Worm (Caenorhabditis elegans) whole organism, L1 larva: Measurements from ENCODE around the gene T20B3.1.

ENCODE experiments used
- C04F5.9 ChIP-seq: sonication (generic microtip); optimal IDR thresholded peaks from 2 replicates; lab custom pipeline; 2016; ENCODE audit warnings: missing genetic modification characterization, missing compliant biosample characterization
- C16A3.4 ChIP-seq: fragments of 150-350 bp; optimal IDR thresholded peaks from 2 replicates; lab custom pipeline; 2014; ENCODE audit warnings: missing biosample characterization, missing genetic modification characterization
- F16B12.6 ChIP-seq: fragments of 150-350 bp; optimal IDR thresholded peaks from 2 replicates; lab custom pipeline; 2014; ENCODE audit warnings: missing biosample characterization, missing genetic modification characterization
- Y116A8C.19 ChIP-seq: sonication (generic microtip); optimal IDR thresholded peaks from 2 replicates; lab custom pipeline; 2016; ENCODE audit warnings: missing compliant biosample characterization, missing genetic modification characterization, borderline replicate concordance
- alr-1 ChIP-seq: fragments of 200-800 bp; sonication (Bioruptor generic); optimal IDR thresholded peaks from 2 replicates; lab custom pipeline; 2018; ENCODE audit warnings: borderline replicate concordance, mild to moderate bottlenecking, missing genetic modification characterization, missing compliant biosample characterization
- aly-2 ChIP-seq: fragments of 150-350 bp; optimal IDR thresholded peaks from 2 replicates; lab custom pipeline; 2014; ENCODE audit warnings: missing biosample characterization, missing genetic modification characterization
- ceh-82 ChIP-seq, 3 experiments: fragments of 150-350 bp in 1 of 3; sonication (generic microtip) in 2 of 3; optimal IDR thresholded peaks; 2 replicates each; lab custom pipeline; 2014 to 2017; ENCODE audit warnings: missing biosample characterization in 3 of 3, missing genetic modification characterization in 3 of 3
- dsc-1 ChIP-seq: sonication (generic microtip); optimal IDR thresholded peaks from 2 replicates; lab custom pipeline; 2016; ENCODE audit warnings: mild to moderate bottlenecking, missing genetic modification characterization, missing compliant biosample characterization
- efl-1 ChIP-seq, 4 experiments: fragments of 150-350 bp; optimal IDR thresholded peaks in 3 of 4; peaks in 1 of 4; 1 replicate in 1 of 4; 2 replicates in 3 of 4; lab custom pipeline; 2014; ENCODE audit warnings: missing biosample characterization in 2 of 4, missing genetic modification characterization in 2 of 4, missing genetic modification reagents in 2 of 4
- fkh-10 ChIP-seq: sonication (generic microtip); optimal IDR thresholded peaks from 2 replicates; lab custom pipeline; 2017; ENCODE audit warnings: missing biosample characterization, missing genetic modification reagents, missing genetic modification characterization
- fkh-4 ChIP-seq: sonication (generic microtip); optimal IDR thresholded peaks from 2 replicates; lab custom pipeline; 2016; ENCODE audit warnings: missing compliant biosample characterization, missing genetic modification characterization, borderline replicate concordance
- fkh-8 ChIP-seq: sonication (generic microtip); optimal IDR thresholded peaks from 2 replicates; lab custom pipeline; 2016; ENCODE audit warnings: mild to moderate bottlenecking, missing genetic modification characterization, missing compliant biosample characterization
- grh-1 ChIP-seq: fragments of 200-800 bp; sonication (Bioruptor generic); IDR thresholded peaks from 2 replicates; pipeline ENCODE4 v1.3.6; 2022; ENCODE audit warnings: missing genetic modification reagents, missing genetic modification characterization, missing compliant biosample characterization
- hlh-17 ChIP-seq: fragments of 200-800 bp; sonication (Bioruptor generic); optimal IDR thresholded peaks from 2 replicates; lab custom pipeline; 2018; ENCODE audit warnings: missing genetic modification characterization, mild to moderate bottlenecking, missing compliant biosample characterization, moderate library complexity, borderline replicate concordance
- irx-1 ChIP-seq: sonication (generic microtip); optimal IDR thresholded peaks from 2 replicates; lab custom pipeline; 2016; ENCODE audit warnings: missing genetic modification characterization, missing compliant biosample characterization
- isw-1 ChIP-seq: fragments of 200-800 bp; sonication (Bioruptor generic); IDR thresholded peaks from 2 replicates; pipeline ENCODE4 v1.3.6; 2022; ENCODE audit warnings: missing genetic modification characterization, missing compliant biosample characterization
- lin-13 ChIP-seq: fragments of 150-350 bp; optimal IDR thresholded peaks from 2 replicates; lab custom pipeline; 2014; ENCODE audit warnings: missing biosample characterization, missing genetic modification reagents, missing genetic modification characterization
- lin-35 ChIP-seq, 2 experiments: fragments of 150-350 bp; optimal IDR thresholded peaks; 2 replicates each; lab custom pipeline; 2014; ENCODE audit warnings: missing biosample characterization in 2 of 2, missing genetic modification characterization in 2 of 2, missing genetic modification reagents in 2 of 2
- lir-3 ChIP-seq: sonication (generic microtip); optimal IDR thresholded peaks from 2 replicates; lab custom pipeline; 2016; ENCODE audit warnings: mild to moderate bottlenecking, missing genetic modification characterization, moderate library complexity, missing compliant biosample characterization; ENCODE audit not compliant: poor library complexity
- lsy-2 ChIP-seq, 2 experiments: fragments of 150-350 bp; optimal IDR thresholded peaks; 2 replicates each; lab custom pipeline; 2014; ENCODE audit warnings: missing biosample characterization in 2 of 2, missing genetic modification characterization in 2 of 2
- mab-9 ChIP-seq: fragments of 200-800 bp; sonication (Bioruptor generic); IDR thresholded peaks from 2 replicates; pipeline ENCODE4 v1.3.6; 2022; ENCODE audit warnings: missing genetic modification reagents, missing genetic modification characterization, missing compliant biosample characterization
- nhr-11 ChIP-seq: fragments of 150-350 bp; optimal IDR thresholded peaks from 2 replicates; lab custom pipeline; 2014; ENCODE audit warnings: missing biosample characterization, missing genetic modification characterization
- nhr-19 ChIP-seq: fragments of 200-800 bp; sonication (Bioruptor generic); conservative IDR thresholded peaks from 2 replicates; pipeline ENCODE4 v1.3.6; 2022; ENCODE audit warnings: missing genetic modification characterization, missing compliant biosample characterization
- nhr-47 ChIP-seq: sonication (generic microtip); optimal IDR thresholded peaks from 2 replicates; lab custom pipeline; 2016; ENCODE audit warnings: mild to moderate bottlenecking, missing genetic modification characterization, moderate library complexity, missing compliant biosample characterization
- nhr-71 ChIP-seq: sonication (generic microtip); optimal IDR thresholded peaks from 2 replicates; lab custom pipeline; 2016; ENCODE audit warnings: mild to moderate bottlenecking, missing genetic modification characterization, moderate library complexity, missing compliant biosample characterization
- nhr-76 ChIP-seq: sonication (generic microtip); optimal IDR thresholded peaks from 2 replicates; lab custom pipeline; 2017; ENCODE audit warnings: missing biosample characterization, missing genetic modification characterization
- nhr-77 ChIP-seq: fragments of 150-350 bp; optimal IDR thresholded peaks from 2 replicates; lab custom pipeline; 2014; ENCODE audit warnings: missing biosample characterization, missing genetic modification characterization
- nhr-85 ChIP-seq: sonication (generic microtip); peaks from one replicate; lab custom pipeline; 2016; ENCODE audit warnings: missing genetic modification characterization, inconsistent platforms, missing compliant biosample characterization
- pqm-1 ChIP-seq: sonication (generic microtip); optimal IDR thresholded peaks from 3 replicates; lab custom pipeline; 2017; ENCODE audit warnings: missing biosample characterization, missing genetic modification characterization
- snpc-4 ChIP-seq: fragments of 150-350 bp; optimal IDR thresholded peaks from 2 replicates; lab custom pipeline; 2014; ENCODE audit warnings: missing biosample characterization, missing genetic modification characterization
- sup-37 ChIP-seq: fragments of 200-800 bp; sonication (Bioruptor generic); optimal IDR thresholded peaks from 2 replicates; lab custom pipeline; 2018; ENCODE audit warnings: mild to moderate bottlenecking, missing genetic modification characterization, missing compliant biosample characterization
- tbx-2 ChIP-seq: sonication (generic microtip); optimal IDR thresholded peaks from 2 replicates; lab custom pipeline; 2016; ENCODE audit warnings: missing genetic modification characterization, missing compliant biosample characterization
- tlp-1 ChIP-seq: fragments of 150-350 bp; optimal IDR thresholded peaks from 2 replicates; lab custom pipeline; 2014; ENCODE audit warnings: missing biosample characterization, missing genetic modification characterization
- unc-62 ChIP-seq: fragments of 150-350 bp; optimal IDR thresholded peaks from 2 replicates; lab custom pipeline; 2014; ENCODE audit warnings: missing biosample characterization, missing genetic modification reagents, missing genetic modification characterization
- vab-15 ChIP-seq: sonication (generic microtip); optimal IDR thresholded peaks from 2 replicates; lab custom pipeline; 2017; ENCODE audit warnings: missing genotype, mild to moderate bottlenecking, missing genetic modification characterization, missing compliant biosample characterization
- xbp-1 ChIP-seq: sonication (generic microtip); optimal IDR thresholded peaks from 2 replicates; lab custom pipeline; 2016; ENCODE audit warnings: missing genetic modification characterization, missing compliant biosample characterization
- zag-1 ChIP-seq: fragments of 150-350 bp; optimal IDR thresholded peaks from 2 replicates; lab custom pipeline; 2014; ENCODE audit warnings: missing biosample characterization, missing genetic modification characterization
- zip-4 ChIP-seq: fragments of 200-800 bp; sonication (Bioruptor generic); optimal IDR thresholded peaks from 2 replicates; lab custom pipeline; 2018; ENCODE audit warnings: mild to moderate bottlenecking, missing genetic modification characterization, moderate library complexity, missing compliant biosample characterization

The T20B3.1 gene

ce11 chrV:16832865-16833264, 17.5 kb downstream of the T20B3.1 start, which contains the start of gene phy-3:
Gene phy-3, plus strand, starts transcription at chrV:16833165.
- no peak for TF ChIP-seq pqm-1
- TF ChIP-seq isw-1 (GFP tag; lab: Robert Waterston, UW) = no peak
- no peak for TF ChIP-seq nhr-77
- TF ChIP-seq nhr-76 (tag; lab: Kevin White, UChicago) = no peak
- TF ChIP-seq irx-1 = no peak
- TF ChIP-seq nhr-11 (tag; lab: Kevin White, UChicago) = no peak
- TF ChIP-seq fkh-10 (GFP tag; lab: Kevin White, UChicago) = no peak
- TF ChIP-seq Y116A8C.19 = no peak
- no peak for TF ChIP-seq aly-2 (tag; lab: Kevin White, UChicago)
- TF ChIP-seq lin-35 (GFP tag; optimal IDR thresholded peaks at IDR 0.05; lab: Kevin White, UChicago) = no peak
- no peak for TF ChIP-seq tbx-2 (tag; lab: Kevin White, UChicago)

DNA sequence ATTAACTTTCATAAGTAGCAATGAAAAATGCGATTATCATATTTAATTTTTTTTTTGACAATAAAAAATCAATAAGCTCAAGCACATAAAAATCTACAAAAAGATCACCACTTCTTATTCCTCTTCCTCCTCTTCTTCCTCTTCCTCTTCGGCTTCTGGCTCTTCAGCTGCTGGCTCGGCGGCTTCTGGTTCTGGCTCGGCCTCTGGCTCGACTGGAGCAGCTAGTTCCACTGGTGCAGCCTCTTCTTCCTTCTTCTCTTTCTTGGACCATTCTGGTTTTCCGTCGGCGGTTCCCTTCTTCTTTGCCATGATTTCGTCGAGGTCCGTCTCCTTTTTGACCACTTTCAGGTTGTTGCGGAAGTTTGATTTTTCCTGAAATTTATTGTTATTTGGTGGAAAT, 18.3 kb downstream of the T20B3.1 start:
- TF ChIP-seq lir-3 (tag; lab: Kevin White, UChicago) (no peak), C16A3.4 (tag; lab: Kevin White, UChicago) (no peak), unc-62 (GFP tag; lab: Kevin White, UChicago) (no peak)

ce11 chrV:16834989-16835388, 19.6 kb downstream of the T20B3.1 start, which contains the start of gene tni-3:
Gene tni-3, minus strand, starts transcription at chrV:16835128.
- TF ChIP-seq tlp-1 (tag; lab: Kevin White, UChicago) (no peak), xbp-1 (no peak), nhr-19 (GFP tag; lab: Robert Waterston, UW) (no peak), mab-9 (GFP tag; lab: Robert Waterston, UW) (no peak), nhr-47 (no peak), C16A3.4 (tag; lab: Kevin White, UChicago) (no peak), lin-35 (GFP tag; optimal IDR thresholded peaks at IDR 0.05; lab: Kevin White, UChicago) (no peak), fkh-8 (tag; lab: Kevin White, UChicago) (no peak), dsc-1 (tag; lab: Kevin White, UChicago) (peak; percentile 87), vab-15 (tag; lab: Kevin White, UChicago) (no peak), fkh-4 (tag; lab: Kevin White, UChicago) (peak; percentile 59)

DNA sequence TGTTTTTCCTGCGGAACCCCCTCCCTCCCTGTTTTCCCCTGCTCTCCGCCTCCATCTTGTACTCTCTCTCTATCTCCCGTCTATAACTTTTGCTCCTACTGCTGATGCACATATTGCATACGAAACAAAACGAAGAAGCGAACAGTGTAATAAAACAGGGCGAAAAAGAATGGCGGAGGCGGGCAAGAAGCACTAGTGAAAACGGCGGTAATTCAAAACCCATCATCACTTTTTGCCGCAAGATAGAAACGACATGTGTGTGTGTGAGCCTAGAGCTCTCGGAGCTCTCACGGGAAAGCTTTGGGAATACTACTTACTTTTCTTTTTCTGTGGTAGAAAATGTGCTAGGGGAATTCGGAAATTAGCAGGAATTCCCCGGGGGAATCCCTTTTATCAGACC, 20.7 kb downstream of the T20B3.1 start:
- TF ChIP-seq lsy-2 (tag; optimal IDR thresholded peaks at IDR 0.05; lab: Kevin White, UChicago) = no peak
- no peak for TF ChIP-seq nhr-85 (tag; lab: Kevin White, UChicago)
- no peak for TF ChIP-seq grh-1 (GFP tag; lab: Robert Waterston, UW)
- no peak for TF ChIP-seq Y116A8C.19
- no peak for TF ChIP-seq pqm-1
- TF ChIP-seq nhr-71 (tag; lab: Kevin White, UChicago) = no peak
- TF ChIP-seq nhr-11 (tag; lab: Kevin White, UChicago) = no peak
- TF ChIP-seq vab-15 (tag; lab: Kevin White, UChicago) = no peak
- no peak for TF ChIP-seq zag-1
- no peak for TF ChIP-seq sup-37 (GFP tag; lab: Kevin White, UChicago)
- no peak for TF ChIP-seq efl-1 (optimal IDR thresholded peaks at IDR 0.05; lab: Kevin White, UChicago)
- TF ChIP-seq efl-1 (GFP tag; optimal IDR thresholded peaks at IDR 0.05 in 1 of 2; lab: Kevin White, UChicago) = no peak
- no peak for TF ChIP-seq F16B12.6 (tag; lab: Kevin White, UChicago)
- no peak for TF ChIP-seq alr-1 (tag; lab: Kevin White, UChicago)
- no peak for TF ChIP-seq lin-13
- no peak for TF ChIP-seq zip-4 (GFP tag; lab: Kevin White, UChicago)
- no peak for TF ChIP-seq snpc-4 (tag; lab: Kevin White, UChicago)
- TF ChIP-seq C04F5.9 = no peak
- TF ChIP-seq ceh-82 (tag; optimal IDR thresholded peaks at IDR 0.05; lab: Kevin White, UChicago) = no peak
- no peak for TF ChIP-seq hlh-17 (GFP tag; lab: Kevin White, UChicago)
- TF ChIP-seq, all 84 proteins: peak for 0
